Fruit fly (Drosophila melanogaster) whole organism: ENCODE data around the gene Sec22.

Experiments used
- CG8478 ChIP-seq: fragments of >200 bp; optimal IDR thresholded peaks from 2 replicates; lab custom pipeline; 2018; ENCODE audit warnings: inconsistent platforms
- Dll ChIP-seq: fragments of >200 bp; optimal IDR thresholded peaks from 2 replicates; lab custom pipeline; 2017
- EcR ChIP-seq, 2 experiments: fragments of >200 bp; optimal IDR thresholded peaks; 2 replicates each; lab custom pipeline; 2017; ENCODE audit warnings: missing biosample characterization in 2 of 2, missing genetic modification characterization in 2 of 2, missing genetic modification reagents in 2 of 2
- pan ChIP-seq: fragments of >200 bp; optimal IDR thresholded peaks from 2 replicates; lab custom pipeline; 2017
- psq ChIP-seq: fragments of >200 bp; optimal IDR thresholded peaks from 2 replicates; lab custom pipeline; 2017
- usp ChIP-seq: fragments of >200 bp; optimal IDR thresholded peaks from 2 replicates; lab custom pipeline; 2017; ENCODE audit warnings: missing biosample characterization, missing genetic modification characterization, mixed read lengths

- no peak for TF ChIP-seq EcR (GFP tag; optimal IDR thresholded peaks at IDR 0.05; lab: Kevin White, UChicago)
- TF ChIP-seq pan (lab: Kevin White, UChicago) = no peak
- TF ChIP-seq CG8478 (lab: Kevin White, UChicago) = no peak
- TF ChIP-seq usp = no peak
- no peak for TF ChIP-seq Dll
- no peak for TF ChIP-seq psq (lab: Kevin White, UChicago)
Observed at dm6 chrX:843489-843888, 37.6 kb downstream of the Sec22 start.
